Fruit fly (Drosophila melanogaster) whole organism, embryonic: ENCODE data around the gene pix.

ENCODE experiments used
- BEAF-32 ChIP-seq: fragments of 200-800 bp; sonication (Bioruptor generic); optimal IDR thresholded peaks from 3 replicates; lab custom pipeline; 2017; ENCODE audit warnings: missing biosample characterization, missing genetic modification characterization, mild to moderate bottlenecking, moderate library complexity, missing genetic modification reagents
- Bgb ChIP-seq: fragments of 200-800 bp; sonication (Bioruptor generic); IDR thresholded peaks from 2 replicates; pipeline ENCODE4 v1.3.6; 2022; ENCODE audit warnings: missing biosample characterization, missing genetic modification characterization; ENCODE audit not compliant: partially characterized antibody
- Blimp-1 ChIP-seq: fragments of 200-800 bp; sonication (Bioruptor generic); optimal IDR thresholded peaks from 3 replicates; lab custom pipeline; 2018; ENCODE audit warnings: missing biosample characterization, missing genetic modification characterization, mild to moderate bottlenecking, moderate library complexity, missing genetic modification reagents
- BtbVII ChIP-seq: fragments of 200-800 bp; sonication (Bioruptor generic); optimal IDR thresholded peaks from 3 replicates; lab custom pipeline; 2017; ENCODE audit warnings: missing biosample characterization, mild to moderate bottlenecking, missing genetic modification characterization
- CG10959 ChIP-seq: fragments of 200-800 bp; sonication (Bioruptor generic); IDR thresholded peaks from 2 replicates; pipeline ENCODE4 v1.3.6; 2022; ENCODE audit warnings: missing biosample characterization, missing genetic modification characterization
- CG12769 ChIP-seq: fragments of 200-800 bp; sonication (Bioruptor generic); optimal IDR thresholded peaks from 2 replicates; lab custom pipeline; 2019; ENCODE audit warnings: missing biosample characterization, mild to moderate bottlenecking, missing genetic modification characterization, moderate library complexity
- CG14050 ChIP-seq: fragments of 200-800 bp; sonication (Bioruptor generic); IDR thresholded peaks from 3 replicates; pipeline ENCODE4 v1.3.6; 2022; ENCODE audit warnings: missing biosample characterization, missing genetic modification characterization
- CG15011 ChIP-seq: fragments of 200-800 bp; sonication (Bioruptor generic); optimal IDR thresholded peaks from 3 replicates; lab custom pipeline; 2018; ENCODE audit warnings: missing biosample characterization, mild to moderate bottlenecking, missing genetic modification characterization
- CG15073 ChIP-seq: fragments of 200-800 bp; sonication (Bioruptor generic); optimal IDR thresholded peaks from 2 replicates; lab custom pipeline; 2016; ENCODE audit warnings: missing biosample characterization, missing genetic modification characterization
- CG15514 ChIP-seq: fragments of 200-800 bp; sonication (Bioruptor generic); optimal IDR thresholded peaks from 3 replicates; lab custom pipeline; 2017; ENCODE audit warnings: missing biosample characterization, missing genetic modification characterization, mild to moderate bottlenecking, moderate library complexity, missing genetic modification reagents
- CG15601 ChIP-seq: fragments of 200-800 bp; sonication (Bioruptor generic); optimal IDR thresholded peaks from 3 replicates; lab custom pipeline; 2019; ENCODE audit warnings: missing biosample characterization, mild to moderate bottlenecking, missing genetic modification characterization, moderate library complexity
- CG1603 ChIP-seq: fragments of 200-800 bp; sonication (Bioruptor generic); optimal IDR thresholded peaks from 2 replicates; lab custom pipeline; 2019; ENCODE audit warnings: missing biosample characterization, mild to moderate bottlenecking, missing genetic modification characterization, moderate library complexity
- CG1647 ChIP-seq: fragments of 200-800 bp; sonication (Bioruptor generic); optimal IDR thresholded peaks from 3 replicates; lab custom pipeline; 2016; ENCODE audit warnings: missing biosample characterization, missing genetic modification characterization
- CG17328 ChIP-seq: fragments of 200-800 bp; sonication (Bioruptor generic); IDR thresholded peaks from 2 replicates; pipeline ENCODE4 v1.3.6; 2022; ENCODE audit warnings: missing biosample characterization, missing genetic modification characterization
- CG17568 ChIP-seq: fragments of 200-800 bp; sonication (Bioruptor generic); optimal IDR thresholded peaks from 2 replicates; lab custom pipeline; 2018; ENCODE audit warnings: missing biosample characterization, mild to moderate bottlenecking, missing genetic modification characterization, moderate library complexity
- CG17802 ChIP-seq: fragments of 200-800 bp; sonication (Bioruptor generic); optimal IDR thresholded peaks from 2 replicates; lab custom pipeline; 2018; ENCODE audit warnings: missing biosample characterization, mild to moderate bottlenecking, missing genetic modification characterization, moderate library complexity
- CG4424 ChIP-seq: fragments of 200-800 bp; sonication (Bioruptor generic); optimal IDR thresholded peaks from 3 replicates; lab custom pipeline; 2016; ENCODE audit warnings: missing biosample characterization, missing genetic modification characterization
- CG4854 ChIP-seq: fragments of 200-800 bp; sonication (Bioruptor generic); optimal IDR thresholded peaks from 2 replicates; lab custom pipeline; 2016; ENCODE audit warnings: missing biosample characterization, missing genetic modification characterization, inconsistent platforms
- CG7271 ChIP-seq: fragments of 200-800 bp; sonication (Bioruptor generic); optimal IDR thresholded peaks from 2 replicates; lab custom pipeline; 2018; ENCODE audit warnings: missing biosample characterization, mild to moderate bottlenecking, missing genetic modification characterization, moderate library complexity
- CG8290 ChIP-seq, 3 experiments: fragments of 200-800 bp; sonication (Bioruptor generic); optimal IDR thresholded peaks; 2 replicates each; lab custom pipeline; 2016 to 2019; ENCODE audit warnings: missing biosample characterization in 3 of 3, missing genetic modification characterization in 3 of 3, mild to moderate bottlenecking in 2 of 3, moderate library complexity in 1 of 3
- CG8765 ChIP-seq: fragments of 200-800 bp; sonication (Bioruptor generic); IDR thresholded peaks from 2 replicates; pipeline ENCODE4 v1.3.6; 2022; ENCODE audit warnings: missing biosample characterization, missing genetic modification characterization
- CG9727 ChIP-seq: fragments of 200-800 bp; sonication (Bioruptor generic); optimal IDR thresholded peaks from 3 replicates; lab custom pipeline; 2017; ENCODE audit warnings: missing biosample characterization, mild to moderate bottlenecking, missing genetic modification characterization
- D ChIP-seq, 2 experiments: fragments of 200-800 bp in 1 of 2; fragments of >200 bp in 1 of 2; sonication (Bioruptor generic) in 1 of 2; optimal IDR thresholded peaks; 2 replicates in 1 of 2; 3 replicates in 1 of 2; lab custom pipeline; 2017; ENCODE audit warnings: mild to moderate bottlenecking in 1 of 2, missing biosample characterization in 1 of 2, missing genetic modification characterization in 1 of 2, missing genetic modification reagents in 1 of 2
- D19A ChIP-seq: fragments of 200-800 bp; optimal IDR thresholded peaks from 3 replicates; lab custom pipeline; 2019; ENCODE audit warnings: missing biosample characterization, mild to moderate bottlenecking, missing genetic modification characterization, moderate library complexity
- Deaf1 ChIP-seq: fragments of 200-800 bp; optimal IDR thresholded peaks from 3 replicates; lab custom pipeline; 2019; ENCODE audit warnings: missing biosample characterization, mild to moderate bottlenecking, missing genetic modification characterization, moderate library complexity
- E2f1 ChIP-seq: fragments of 200-800 bp; sonication (Bioruptor generic); IDR thresholded peaks from 2 replicates; pipeline ENCODE4 v1.3.6; 2022; ENCODE audit warnings: missing biosample characterization, missing genetic modification characterization
- GATAe ChIP-seq: fragments of 200-800 bp; sonication (Bioruptor generic); conservative IDR thresholded peaks from 2 replicates; pipeline ENCODE4 v1.3.6; 2022; ENCODE audit warnings: missing biosample characterization, missing genetic modification characterization
- HLH54F ChIP-seq: fragments of 200-800 bp; sonication (Bioruptor generic); optimal IDR thresholded peaks from 3 replicates; lab custom pipeline; 2016; ENCODE audit warnings: missing biosample characterization, missing genetic modification characterization
- Hr3 ChIP-seq: fragments of 200-800 bp; sonication (Bioruptor generic); optimal IDR thresholded peaks from 3 replicates; lab custom pipeline; 2016; ENCODE audit warnings: missing biosample characterization, missing genetic modification characterization
- Max ChIP-seq: fragments of 200-800 bp; sonication (Bioruptor generic); optimal IDR thresholded peaks from 2 replicates; lab custom pipeline; 2016; ENCODE audit warnings: missing biosample characterization, mild to moderate bottlenecking, missing genetic modification characterization
- Opbp ChIP-seq: fragments of 200-800 bp; sonication (Bioruptor generic); IDR thresholded peaks from 3 replicates; pipeline ENCODE4 v1.3.6; 2022; ENCODE audit warnings: missing biosample characterization, missing genetic modification characterization; ENCODE audit not compliant: partially characterized antibody
- Ravus ChIP-seq: fragments of 200-800 bp; sonication (Bioruptor generic); IDR thresholded peaks from 2 replicates; pipeline ENCODE4 v1.3.6; 2022; ENCODE audit warnings: missing biosample characterization, missing genetic modification characterization
- amos ChIP-seq: fragments of 200-800 bp; sonication (Bioruptor generic); IDR thresholded peaks from 2 replicates; pipeline ENCODE4 v1.3.6; 2022; ENCODE audit warnings: missing biosample characterization, missing genetic modification characterization; ENCODE audit not compliant: partially characterized antibody
- ap ChIP-seq: fragments of 200-800 bp; sonication (Bioruptor generic); IDR thresholded peaks from 2 replicates; pipeline ENCODE4 v1.3.6; 2022; ENCODE audit warnings: missing biosample characterization, missing genetic modification characterization
- ara ChIP-seq: fragments of 200-800 bp; sonication (Bioruptor generic); IDR thresholded peaks from 2 replicates; pipeline ENCODE4 v1.3.6; 2022; ENCODE audit warnings: missing biosample characterization, missing genetic modification characterization
- gcm2 ChIP-seq: fragments of 200-800 bp; sonication (Bioruptor generic); optimal IDR thresholded peaks from 2 replicates; lab custom pipeline; 2016; ENCODE audit warnings: missing biosample characterization, missing genetic modification characterization
- grau ChIP-seq: fragments of 200-800 bp; optimal IDR thresholded peaks from 3 replicates; lab custom pipeline; 2019; ENCODE audit warnings: missing biosample characterization, mild to moderate bottlenecking, missing genetic modification characterization, moderate library complexity
- kah ChIP-seq: fragments of 200-800 bp; sonication (Bioruptor generic); optimal IDR thresholded peaks from 2 replicates; lab custom pipeline; 2018; ENCODE audit warnings: missing biosample characterization, mild to moderate bottlenecking, missing genetic modification characterization
- org-1 ChIP-seq: fragments of 200-800 bp; sonication (Bioruptor generic); optimal IDR thresholded peaks from 2 replicates; lab custom pipeline; 2017; ENCODE audit warnings: missing biosample characterization, missing genetic modification characterization
- prd ChIP-seq, 3 experiments: fragments of >200 bp in 2 of 3; fragments of 200-800 bp in 1 of 3; sonication (Bioruptor generic) in 1 of 3; optimal IDR thresholded peaks in 2 of 3; IDR thresholded peaks in 1 of 3; 2 replicates in 2 of 3; 3 replicates in 1 of 3; pipeline versions ENCODE4 v1.3.6 to Lab custom; 2017 to 2022; ENCODE audit warnings: missing biosample characterization in 1 of 3, missing genetic modification characterization in 1 of 3
- ranshi ChIP-seq: fragments of 200-800 bp; sonication (Bioruptor generic); IDR thresholded peaks from 2 replicates; pipeline ENCODE4 v1.3.6; 2022; ENCODE audit warnings: missing biosample characterization, missing genetic modification characterization
- ro ChIP-seq: fragments of 200-800 bp; sonication (Bioruptor generic); IDR thresholded peaks from 2 replicates; pipeline ENCODE4 v1.3.6; 2022; ENCODE audit warnings: missing biosample characterization, missing genetic modification characterization
- sna ChIP-seq: fragments of 200-800 bp; sonication (Bioruptor generic); IDR thresholded peaks from 2 replicates; pipeline ENCODE4 v1.3.6; 2022; ENCODE audit warnings: missing biosample characterization, missing genetic modification characterization; ENCODE audit not compliant: partially characterized antibody
- sob ChIP-seq: fragments of 200-800 bp; sonication (Bioruptor generic); IDR thresholded peaks from 2 replicates; pipeline ENCODE4 v1.3.6; 2022; ENCODE audit warnings: missing biosample characterization, missing genetic modification characterization
- ssp ChIP-seq: fragments of 200-800 bp; sonication (Bioruptor generic); IDR thresholded peaks from 2 replicates; pipeline ENCODE4 v1.3.6; 2022; ENCODE audit warnings: missing biosample characterization, missing genetic modification characterization
- sug ChIP-seq: fragments of 200-800 bp; optimal IDR thresholded peaks from 2 replicates; lab custom pipeline; 2019; ENCODE audit warnings: missing biosample characterization, mild to moderate bottlenecking, missing genetic modification characterization, moderate library complexity
- toy ChIP-seq: fragments of 200-800 bp; sonication (Bioruptor generic); IDR thresholded peaks from 2 replicates; pipeline ENCODE4 v1.3.6; 2022; ENCODE audit warnings: missing biosample characterization, missing genetic modification characterization
- trh ChIP-seq: fragments of 200-800 bp; sonication (Bioruptor generic); optimal IDR thresholded peaks from 2 replicates; lab custom pipeline; 2016; ENCODE audit warnings: missing biosample characterization, missing genetic modification characterization

Gene pix

dm6 chr3L:8985848-8986320, 11.3 kb upstream of the pix start, which contains the start of gene Galk (continued):
- TF ChIP-seq BEAF-32 (GFP tag; lab: Kevin White, UChicago) (no peak), ranshi (GFP tag; lab: Robert Waterston, UW) (peak; percentile 59; the same call in 1 of the 2 replicates), CG15514 (peak; percentile 72), CG1647 (GFP tag; lab: Kevin White, UChicago) (peak; percentile 18), CG15601 (peak; percentile 82), Max (GFP tag; lab: Kevin White, UChicago) (no peak), Bgb (GFP tag; lab: Robert Waterston, UW) (no peak; the same call in 1 of the 2 replicates), sob (GFP tag; lab: Robert Waterston, UW) (peak; percentile 78), CG17568 (peak; percentile 67), CG9727 (GFP tag; lab: Kevin White, UChicago) (peak; percentile 22), kah (GFP tag; lab: Kevin White, UChicago) (peak; percentile 30), CG15073 (GFP tag; lab: Kevin White, UChicago) (no peak), CG4424 (GFP tag; lab: Kevin White, UChicago) (peak; percentile 3), CG12769 (peak; percentile 88), Opbp (GFP tag; lab: Robert Waterston, UW) (no peak), sna (GFP tag; lab: Robert Waterston, UW) (no peak), gcm2 (GFP tag; lab: Kevin White, UChicago) (no peak), sug (tag; lab: Kevin White, UChicago) (peak; percentile 79), D19A (tag; lab: Kevin White, UChicago) (no peak), trh (GFP tag; lab: Kevin White, UChicago) (no peak), CG8290 (GFP tag; optimal IDR thresholded peaks at IDR 0.05; lab: Kevin White, UChicago) (no peak), CG8290 (tag; optimal IDR thresholded peaks at IDR 0.05; lab: Kevin White, UChicago) (peak in 1 of 2 experiments; percentile 93), Deaf1 (tag; lab: Kevin White, UChicago) (no peak), GATAe (GFP tag; lab: Robert Waterston, UW) (peak; percentile 91), prd (optimal IDR thresholded peaks at IDR 0.05; lab: Kevin White, UChicago) (no peak), prd (GFP tag; IDR thresholded peaks at IDR 0.05; lab: Robert Waterston, UW) (peak; percentile 68), E2f1 (GFP tag; lab: Robert Waterston, UW) (peak; percentile 71), CG1603 (tag; lab: Kevin White, UChicago) (no peak), toy (GFP tag; lab: Robert Waterston, UW) (no peak), CG15011 (GFP tag; lab: Kevin White, UChicago) (peak; percentile 35), CG10959 (GFP tag; lab: Robert Waterston, UW) (peak; percentile 30; the same call in 1 of the 2 replicates), CG17802 (peak; percentile 25), CG14050 (GFP tag; lab: Robert Waterston, UW) (no peak), BtbVII (GFP tag; lab: Kevin White, UChicago) (peak; percentile 80), HLH54F (GFP tag; lab: Kevin White, UChicago) (peak; percentile 56), ro (GFP tag; lab: Robert Waterston, UW) (no peak), grau (tag; lab: Kevin White, UChicago) (peak; percentile 97), ara (GFP tag; lab: Robert Waterston, UW) (no peak; the same call in 1 of the 2 replicates), CG4854 (GFP tag; lab: Kevin White, UChicago) (peak; percentile 37), amos (no peak), D (optimal IDR thresholded peaks at IDR 0.05; lab: Kevin White, UChicago) (no peak), D (GFP tag; optimal IDR thresholded peaks at IDR 0.05; lab: Kevin White, UChicago) (peak; percentile 1), org-1 (GFP tag; lab: Kevin White, UChicago) (peak; percentile 16), ap (GFP tag; lab: Robert Waterston, UW) (0 out of 2 replicates have a peak, but pooled peaks have one; percentile 24), ssp (GFP tag; lab: Robert Waterston, UW) (peak; percentile 26; the same call in 1 of the 2 replicates), Ravus (GFP tag; lab: Robert Waterston, UW) (peak; percentile 4; the same call in 1 of the 2 replicates), Hr3 (peak; percentile 45), CG7271 (tag; lab: Kevin White, UChicago) (no peak), CG8765 (GFP tag; lab: Robert Waterston, UW) (no peak), Blimp-1 (peak; percentile 38), CG17328 (GFP tag; lab: Robert Waterston, UW) (peak; percentile 49; the same call in 1 of the 2 replicates)
